Fruit fly (Drosophila melanogaster): ENCODE measurements around the gene CG18547.
A peak's percentile ranks its signal among the peaks of the same experiment; 100 is the strongest.

The CG18547 gene

dm6 chr3R:12005417-12005816 is 25.2 kb upstream of the CG18547 start, which contains the start of gene Tk (continued):
- TF ChIP-seq CG9609 (GFP tag; optimal IDR thresholded peaks at IDR 0.05) (no peak), Bgb (GFP tag; IDR thresholded peaks at IDR 0.05; ENCODE audit: partially characterized antibody) (no peak), Deaf1 (tag; optimal IDR thresholded peaks at IDR 0.05) (peak; percentile 96), lmd (GFP tag; IDR thresholded peaks at IDR 0.05) (no peak), chn (GFP tag; optimal IDR thresholded peaks at IDR 0.05) (no peak)

- TF ChIP-seq CG11504 (tag; optimal IDR thresholded peaks at IDR 0.05), result peak; percentile 99
- TF ChIP-seq C15 (GFP tag; IDR thresholded peaks at IDR 0.05), result no peak
- TF ChIP-seq CG2678 (tag; optimal IDR thresholded peaks at IDR 0.05), result no peak
- TF ChIP-seq CG2199 (GFP tag; IDR thresholded peaks at IDR 0.05), result peak; percentile 80; the same call in 2 of the 3 replicates
- TF ChIP-seq pan (optimal IDR thresholded peaks at IDR 0.05), result no peak
- no peak for TF ChIP-seq pan (GFP tag; optimal IDR thresholded peaks at IDR 0.05 in 1 of 2, IDR thresholded peaks at IDR 0.05 in 1 of 2)
- peak; percentile 5 for TF ChIP-seq zen (tag; optimal IDR thresholded peaks at IDR 0.05)
- no peak for TF ChIP-seq lola (GFP tag; optimal IDR thresholded peaks at IDR 0.05)
- peak; percentile 32 for TF ChIP-seq Deaf1 (tag; optimal IDR thresholded peaks at IDR 0.05)
- TF ChIP-seq HmgZ (tag; optimal IDR thresholded peaks at IDR 0.05), result no peak
- no peak for TF ChIP-seq HHEX (GFP tag; optimal IDR thresholded peaks at IDR 0.05)
These were observed 18.9 kb upstream of the CG18547 start, which contains the start of gene Ect3 for dm6 chr3R:11999074-11999473. TSS of gene Ect3 (plus strand) at chr3R:11999278.

- TF ChIP-seq tll (GFP tag; optimal IDR thresholded peaks at IDR 0.05), result peak in 1 of 2 experiments; percentile 68
- TF ChIP-seq CG14441 (GFP tag; IDR thresholded peaks at IDR 0.05), result no peak
- TF ChIP-seq Med (GFP tag), result peak; percentile 56
- TF ChIP-seq jing (GFP tag; optimal IDR thresholded peaks at IDR 0.05), result no peak
- TF ChIP-seq D (optimal IDR thresholded peaks at IDR 0.05), result peak; percentile 8
- TF ChIP-seq D (GFP tag; optimal IDR thresholded peaks at IDR 0.05), result no peak
- no peak for TF ChIP-seq Sox100B (GFP tag; optimal IDR thresholded peaks at IDR 0.05)
- TF ChIP-seq CG8089 (GFP tag; optimal IDR thresholded peaks at IDR 0.05), result no peak
- TF ChIP-seq CG3065 (GFP tag; optimal IDR thresholded peaks at IDR 0.05), result no peak
- peak; percentile 74 for TF ChIP-seq zen (tag; optimal IDR thresholded peaks at IDR 0.05)
These were observed 17.9 kb upstream of the CG18547 start for dm6 chr3R:11998130-11998529.

- TF ChIP-seq trh (GFP tag; optimal IDR thresholded peaks at IDR 0.05), result no peak
- no peak for TF ChIP-seq CG32767 (GFP tag; IDR thresholded peaks at IDR 0.05)
- TF ChIP-seq HmgZ (tag; optimal IDR thresholded peaks at IDR 0.05), result peak; percentile 5
- peak; percentile 16 for TF ChIP-seq Xrp1 (GFP tag; IDR thresholded peaks at IDR 0.05)
- TF ChIP-seq unpg (GFP tag; optimal IDR thresholded peaks at IDR 0.05), result peak; percentile 25
- 0 out of 3 replicates have a peak, but pooled peaks have one; percentile 27 for TF ChIP-seq otp (GFP tag; IDR thresholded peaks at IDR 0.05)
- TF ChIP-seq CG10321 (GFP tag; IDR thresholded peaks at IDR 0.05), result no peak
- no peak for TF ChIP-seq CG4360 (GFP tag; IDR thresholded peaks at IDR 0.05)
- no peak for TF ChIP-seq psq (GFP tag; optimal IDR thresholded peaks at IDR 0.05)
- TF ChIP-seq ara (GFP tag; IDR thresholded peaks at IDR 0.05), result 0 out of 2 replicates have a peak, but pooled peaks have one; percentile 6
- peak; percentile 56 for TF ChIP-seq CG12071 (GFP tag; optimal IDR thresholded peaks at IDR 0.05)
- TF ChIP-seq CG1024 (GFP tag; IDR thresholded peaks at IDR 0.05), result peak; percentile 19; the same call in 1 of the 2 replicates
- no peak for TF ChIP-seq CG6175 (GFP tag; IDR thresholded peaks at IDR 0.05)
- TF ChIP-seq nerfin-2 (GFP tag; IDR thresholded peaks at IDR 0.05; ENCODE audit: partially characterized antibody), result no peak
- TF ChIP-seq Stat92E (GFP tag; optimal IDR thresholded peaks at IDR 0.05), result no peak
- TF ChIP-seq CG10431 (GFP tag; optimal IDR thresholded peaks at IDR 0.05), result peak; percentile 20
- no peak for TF ChIP-seq chif (GFP tag; optimal IDR thresholded peaks at IDR 0.05)
- TF ChIP-seq Gug (GFP tag; IDR thresholded peaks at IDR 0.05), result no peak
- TF ChIP-seq dmrt11E (tag; optimal IDR thresholded peaks at IDR 0.05), result no peak
- peak; percentile 63 for TF ChIP-seq nau (GFP tag; optimal IDR thresholded peaks at IDR 0.05)
- TF ChIP-seq gem (tag; optimal IDR thresholded peaks at IDR 0.05), result peak; percentile 28
- TF ChIP-seq CG32532 (GFP tag; IDR thresholded peaks at IDR 0.05), result no peak; the same call in 1 of the 2 replicates
These were observed 12.9 kb upstream of the CG18547 start, which contains the start of gene mfas for dm6 chr3R:11992934-11993670. TSS of gene mfas (minus strand) at chr3R:11993315.
